Fruit fly (Drosophila melanogaster) whole organism, wandering third instar larva: ENCODE results near the gene CG31515.

ENCODE experiments used
- Abd-B ChIP-seq: fragments of >200 bp; optimal IDR thresholded peaks from 2 replicates; lab custom pipeline; 2017; ENCODE audit warnings: missing biosample characterization, missing genetic modification characterization
- CG9705 ChIP-seq: fragments of 200-800 bp; sonication (Bioruptor generic); optimal IDR thresholded peaks from 2 replicates; lab custom pipeline; 2018; ENCODE audit warnings: missing biosample characterization, mild to moderate bottlenecking, missing genetic modification characterization
- CrebA ChIP-seq: fragments of 200-800 bp; sonication (Bioruptor generic); optimal IDR thresholded peaks from 2 replicates; lab custom pipeline; 2016; ENCODE audit warnings: missing biosample characterization, mild to moderate bottlenecking, missing genetic modification characterization, borderline replicate concordance
- Dfd ChIP-seq: fragments of >200 bp; optimal IDR thresholded peaks from 2 replicates; lab custom pipeline; 2017; ENCODE audit warnings: missing biosample characterization, missing genetic modification characterization
- Dif ChIP-seq: fragments of 200-275, 200-300 bp; sonication (Bioruptor generic); optimal IDR thresholded peaks from 2 replicates; lab custom pipeline; 2018; ENCODE audit warnings: missing biosample characterization, missing genetic modification characterization; ENCODE audit not compliant: partially characterized antibody
- GATAd ChIP-seq: sonication (Bioruptor generic); optimal IDR thresholded peaks from 2 replicates; lab custom pipeline; 2016; ENCODE audit warnings: missing biosample characterization, missing genetic modification characterization
- HLH106 ChIP-seq: fragments of 200-800 bp; optimal IDR thresholded peaks from 3 replicates; lab custom pipeline; 2019; ENCODE audit warnings: missing biosample characterization, mild to moderate bottlenecking, missing genetic modification characterization, moderate library complexity
- Hnf4 ChIP-seq: fragments of 200-800 bp; sonication (Bioruptor generic); optimal IDR thresholded peaks from 2 replicates; lab custom pipeline; 2016; ENCODE audit warnings: missing biosample characterization, mild to moderate bottlenecking, missing genetic modification characterization
- Hr78 ChIP-seq: fragments of >200 bp; optimal IDR thresholded peaks from 2 replicates; lab custom pipeline; 2017; ENCODE audit warnings: missing biosample characterization, missing genetic modification characterization
- Hr83 ChIP-seq: fragments of 200-300 bp; sonication (Bioruptor generic); optimal IDR thresholded peaks from 2 replicates; lab custom pipeline; 2016; ENCODE audit warnings: missing biosample characterization, mild to moderate bottlenecking, missing genetic modification characterization, moderate library complexity; ENCODE audit not compliant: poor library complexity, severe bottlenecking
- Mio ChIP-seq: sonication (Bioruptor generic); optimal IDR thresholded peaks from 2 replicates; lab custom pipeline; 2016; ENCODE audit warnings: missing biosample characterization, missing genetic modification characterization
- N ChIP-seq: fragments of >200 bp; optimal IDR thresholded peaks from 2 replicates; lab custom pipeline; 2018; ENCODE audit warnings: missing biosample characterization, missing external identifiers, missing genetic modification characterization
- OdsH ChIP-seq: fragments of 200-800 bp; sonication (Bioruptor generic); optimal IDR thresholded peaks from 2 replicates; lab custom pipeline; 2016; ENCODE audit warnings: missing biosample characterization, mild to moderate bottlenecking, missing genetic modification characterization
- Rel ChIP-seq, 2 experiments: fragments of 200-800 bp; sonication (Bioruptor generic) in 1 of 2; optimal IDR thresholded peaks; 2 replicates in 1 of 2; 3 replicates in 1 of 2; lab custom pipeline; 2016 to 2019; ENCODE audit warnings: mild to moderate bottlenecking in 2 of 2, missing biosample characterization in 2 of 2, missing genetic modification characterization in 2 of 2, moderate library complexity in 1 of 2
- Sp1 ChIP-seq: fragments of 200-800 bp; sonication (Bioruptor generic); optimal IDR thresholded peaks from 3 replicates; lab custom pipeline; 2019; ENCODE audit warnings: missing biosample characterization, mild to moderate bottlenecking, missing genetic modification characterization, moderate library complexity
- Vsx2 ChIP-seq: fragments of 200-300, 225-300 bp; sonication (Bioruptor generic); optimal IDR thresholded peaks from 2 replicates; lab custom pipeline; 2018; ENCODE audit warnings: missing biosample characterization, missing genetic modification characterization; ENCODE audit not compliant: partially characterized antibody
- br ChIP-seq: fragments of 200-800 bp; sonication (Bioruptor generic); optimal IDR thresholded peaks from 2 replicates; lab custom pipeline; 2016; ENCODE audit warnings: missing biosample characterization, missing genetic modification characterization
- brk ChIP-seq: fragments of 200-800 bp; sonication (Bioruptor generic); optimal IDR thresholded peaks from 2 replicates; lab custom pipeline; 2016; ENCODE audit warnings: missing biosample characterization, mild to moderate bottlenecking, missing genetic modification characterization
- dl ChIP-seq, 2 experiments: fragments of 175-275, 200-275 bp in 1 of 2; fragments of 200-275 bp in 1 of 2; sonication (Bioruptor generic); optimal IDR thresholded peaks; lab custom pipeline; 2018; ENCODE audit warnings: mild to moderate bottlenecking in 2 of 2, missing biosample characterization in 2 of 2, missing genetic modification characterization in 2 of 2, moderate library complexity in 2 of 2; ENCODE audit not compliant: partially characterized antibody in 2 of 2, insufficient read depth in 1 of 2
- dmrt93B ChIP-seq: fragments of 200-800 bp; sonication (Bioruptor generic); optimal IDR thresholded peaks from 2 replicates; lab custom pipeline; 2018; ENCODE audit warnings: missing biosample characterization, mild to moderate bottlenecking, missing genetic modification characterization
- dsf ChIP-seq: sonication (Bioruptor generic); optimal IDR thresholded peaks from 2 replicates; lab custom pipeline; 2016; ENCODE audit warnings: missing biosample characterization, missing genetic modification characterization, borderline replicate concordance
- ey ChIP-seq: fragments of 200-800 bp; sonication (Bioruptor generic); optimal IDR thresholded peaks from 2 replicates; lab custom pipeline; 2016; ENCODE audit warnings: missing biosample characterization, missing genetic modification characterization
- fru ChIP-seq: fragments of 200-800 bp; sonication (Bioruptor generic); optimal IDR thresholded peaks from 3 replicates; lab custom pipeline; 2016; ENCODE audit warnings: missing biosample characterization, mild to moderate bottlenecking, missing genetic modification characterization
- h ChIP-seq: fragments of 200-800 bp; sonication (Bioruptor generic); optimal IDR thresholded peaks from 3 replicates; lab custom pipeline; 2016; ENCODE audit warnings: missing biosample characterization, mild to moderate bottlenecking, missing genetic modification characterization
- jim ChIP-seq: fragments of 175-275, 200-325 bp; sonication (Bioruptor generic); optimal IDR thresholded peaks from 2 replicates; lab custom pipeline; 2016; ENCODE audit warnings: missing biosample characterization, mild to moderate bottlenecking, missing genetic modification characterization
- lola ChIP-seq: fragments of >200 bp; optimal IDR thresholded peaks from 2 replicates; lab custom pipeline; 2017; ENCODE audit warnings: missing biosample characterization, missing genetic modification characterization
- pan ChIP-seq: fragments of >200 bp; optimal IDR thresholded peaks from 2 replicates; lab custom pipeline; 2017
- psq ChIP-seq: fragments of 200-800 bp; sonication (Bioruptor generic); optimal IDR thresholded peaks from 3 replicates; lab custom pipeline; 2017; ENCODE audit warnings: missing biosample characterization, mild to moderate bottlenecking, missing genetic modification characterization, moderate library complexity
- rgr ChIP-seq: fragments of 200-800 bp; sonication (Bioruptor generic); optimal IDR thresholded peaks from 3 replicates; lab custom pipeline; 2016; ENCODE audit warnings: missing biosample characterization, mild to moderate bottlenecking, missing genetic modification characterization
- sage ChIP-seq: fragments of 200-800 bp; sonication (Bioruptor generic); optimal IDR thresholded peaks from 2 replicates; lab custom pipeline; 2016; ENCODE audit warnings: missing biosample characterization, mild to moderate bottlenecking, missing genetic modification characterization
- usp ChIP-seq: fragments of >200 bp; optimal IDR thresholded peaks from 2 replicates; lab custom pipeline; 2017; ENCODE audit warnings: missing biosample characterization, missing genetic modification characterization
- woc ChIP-seq: sonication (Bioruptor generic); optimal IDR thresholded peaks from 2 replicates; lab custom pipeline; 2016; ENCODE audit warnings: missing biosample characterization, mild to moderate bottlenecking, missing genetic modification characterization

CG31515 gene

DNA sequence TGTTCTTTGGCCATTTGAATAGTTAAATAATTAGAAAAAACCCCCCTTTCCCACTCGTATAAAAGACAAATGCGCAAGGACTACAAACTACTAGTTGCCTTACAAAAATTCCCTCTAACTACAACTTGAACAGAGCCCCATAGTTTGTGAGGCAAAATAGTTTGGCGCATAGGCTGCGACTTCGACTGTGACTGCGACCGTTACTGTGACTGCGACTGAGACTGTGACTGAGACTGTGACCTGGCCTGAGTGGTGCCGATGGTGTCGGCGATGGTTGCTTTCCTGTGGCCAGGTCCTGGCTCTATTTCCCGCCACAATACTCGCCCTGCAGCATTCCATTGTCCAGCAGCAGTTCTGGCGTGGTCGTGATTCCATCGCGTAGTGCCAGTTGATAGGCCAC, 11.4 kb downstream of the CG31515 start:
- TF ChIP-seq Hr83 (GFP tag; lab: Kevin White, UChicago) (no peak), lola (GFP tag; lab: Kevin White, UChicago) (no peak), psq (GFP tag; lab: Kevin White, UChicago) (no peak), sage (GFP tag; lab: Kevin White, UChicago) (no peak), woc (GFP tag; lab: Kevin White, UChicago) (no peak), Hnf4 (no peak)

DNA sequence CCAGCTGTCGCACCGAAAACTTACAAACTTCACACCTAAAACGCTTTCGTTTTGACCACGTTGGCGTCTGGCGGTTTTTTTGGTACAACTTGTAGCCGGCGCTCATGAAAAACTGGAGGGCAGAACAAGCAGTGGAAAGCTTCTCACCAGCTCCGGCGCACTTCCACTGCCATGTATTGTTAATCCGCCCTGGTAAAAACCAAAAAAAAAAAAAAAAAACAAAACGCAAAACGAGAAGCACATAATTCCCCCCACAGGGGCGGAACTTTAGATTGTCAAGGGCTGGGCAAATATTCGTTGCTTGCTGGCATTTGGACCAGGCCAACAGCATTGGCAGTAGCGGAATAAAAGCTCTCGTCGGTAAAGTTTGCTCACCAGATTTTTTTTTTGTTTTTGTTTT, 14.4 kb downstream of the CG31515 start:
- TF ChIP-seq Hr83 (GFP tag; lab: Kevin White, UChicago) (peak; percentile 35), Rel (GFP tag; optimal IDR thresholded peaks at IDR 0.05; lab: Kevin White, UChicago) (peak; percentile 16), Rel (tag; optimal IDR thresholded peaks at IDR 0.05; lab: Kevin White, UChicago) (peak; percentile 76), ey (GFP tag; lab: Kevin White, UChicago) (no peak), Hnf4 (peak; percentile 54), Abd-B (no peak), br (GFP tag; lab: Kevin White, UChicago) (peak; percentile 73), CG9705 (GFP tag; lab: Kevin White, UChicago) (no peak), OdsH (GFP tag; lab: Kevin White, UChicago) (no peak), sage (GFP tag; lab: Kevin White, UChicago) (no peak), jim (GFP tag; lab: Kevin White, UChicago) (peak; percentile 98), Mio (GFP tag; lab: Kevin White, UChicago) (no peak), brk (GFP tag; lab: Kevin White, UChicago) (no peak), lola (GFP tag; lab: Kevin White, UChicago) (no peak), fru (GFP tag; lab: Kevin White, UChicago) (peak; percentile 47), Vsx2 (GFP tag; lab: Kevin White, UChicago) (peak; percentile 46), Sp1 (GFP tag; lab: Kevin White, UChicago) (peak; percentile 71), HLH106 (tag; lab: Kevin White, UChicago) (peak; percentile 17), h (GFP tag; lab: Kevin White, UChicago) (peak; percentile 76), woc (GFP tag; lab: Kevin White, UChicago) (no peak), usp (GFP tag; lab: Kevin White, UChicago) (no peak), GATAd (no peak), CrebA (GFP tag; lab: Kevin White, UChicago) (peak; percentile 90), Dfd (no peak), dsf (GFP tag; lab: Kevin White, UChicago) (no peak), rgr (GFP tag; lab: Kevin White, UChicago) (peak; percentile 20)

DNA sequence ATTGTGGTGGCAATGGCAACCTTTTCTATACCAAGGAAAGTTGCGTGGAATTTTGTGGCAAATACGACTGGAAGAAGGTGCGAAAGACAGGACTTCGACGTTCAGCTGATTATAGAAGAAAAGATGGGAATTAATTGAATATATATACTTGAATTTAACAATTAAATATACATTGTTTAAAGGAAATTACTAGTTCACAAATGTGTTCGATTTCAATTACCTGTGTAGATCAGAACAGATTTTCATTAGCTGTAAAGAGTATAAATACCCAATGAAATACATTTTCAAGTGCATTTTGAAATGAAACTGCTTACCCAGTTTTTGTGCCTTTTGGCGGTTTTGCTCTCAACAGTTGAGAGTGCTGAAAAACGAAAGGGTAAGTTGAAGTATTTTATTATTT, 15.3 kb downstream of the CG31515 start, which contains the start of gene CG42828:
Gene CG42828 (plus strand): TSS at position 301 of the 400 bp plus-strand sequence.
- no peak for TF ChIP-seq Hr78 (GFP tag; lab: Kevin White, UChicago)
- no peak for TF ChIP-seq GATAd
- TF ChIP-seq Dif (GFP tag; lab: Kevin White, UChicago), result no peak
- no peak for TF ChIP-seq CG9705 (GFP tag; lab: Kevin White, UChicago)
- TF ChIP-seq woc (GFP tag; lab: Kevin White, UChicago), result no peak
- TF ChIP-seq Rel (GFP tag; optimal IDR thresholded peaks at IDR 0.05; lab: Kevin White, UChicago), result no peak
- no peak for TF ChIP-seq Rel (tag; optimal IDR thresholded peaks at IDR 0.05; lab: Kevin White, UChicago)
- TF ChIP-seq N (GFP tag; lab: Kevin White, UChicago), result no peak
- no peak for TF ChIP-seq pan
- no peak for TF ChIP-seq dmrt93B (GFP tag; lab: Kevin White, UChicago)
- no peak for TF ChIP-seq h (GFP tag; lab: Kevin White, UChicago)

DNA sequence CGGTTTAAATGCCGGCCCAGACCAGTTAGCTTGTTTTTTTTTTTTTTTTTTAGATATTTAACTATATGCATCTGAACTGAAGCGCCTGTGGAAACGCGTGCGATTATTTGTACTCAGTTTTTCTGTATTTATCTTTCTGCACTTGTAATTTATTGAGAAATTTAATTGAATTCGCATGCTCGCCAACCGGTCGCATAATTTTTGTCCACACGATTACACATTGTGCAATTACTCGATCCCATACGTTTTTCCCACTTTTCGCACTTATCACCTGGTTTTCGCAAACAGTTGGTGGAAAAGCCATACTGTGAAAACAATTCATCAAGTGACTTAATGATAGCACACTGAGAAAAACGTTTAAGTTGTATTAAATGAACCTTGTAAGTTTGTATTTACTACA, 16.1 kb downstream of the CG31515 start, which contains the start of gene CG42827:
Gene CG42827 (plus strand): TSS at position 301 of the 400 bp plus-strand sequence.
- TF ChIP-seq Rel (GFP tag; optimal IDR thresholded peaks at IDR 0.05; lab: Kevin White, UChicago), result no peak
- no peak for TF ChIP-seq Rel (tag; optimal IDR thresholded peaks at IDR 0.05; lab: Kevin White, UChicago)
- TF ChIP-seq woc (GFP tag; lab: Kevin White, UChicago), result no peak
- no peak for TF ChIP-seq psq (GFP tag; lab: Kevin White, UChicago)
- no peak for TF ChIP-seq Hr78 (GFP tag; lab: Kevin White, UChicago)
- no peak for TF ChIP-seq sage (GFP tag; lab: Kevin White, UChicago)
- no peak for TF ChIP-seq OdsH (GFP tag; lab: Kevin White, UChicago)
- TF ChIP-seq pan, result no peak
- TF ChIP-seq dl (GFP tag; optimal IDR thresholded peaks at IDR 0.05; lab: Kevin White, UChicago; ENCODE audit: insufficient read depth in 1 of 2, partially characterized antibody in 2 of 2), result no peak
- no peak for TF ChIP-seq Sp1 (GFP tag; lab: Kevin White, UChicago)
